Fruit fly (Drosophila melanogaster) whole organism, embryonic: Measurements from ENCODE around the gene XRCC1.

Experiments used
- Atf3 ChIP-seq: fragments of 200-800 bp; sonication (Bioruptor generic); optimal IDR thresholded peaks from 3 replicates; lab custom pipeline; 2016; ENCODE audit warnings: missing biosample characterization, missing genetic modification characterization
- Bdp1 ChIP-seq: fragments of 200-800 bp; sonication (Bioruptor generic); optimal IDR thresholded peaks from 3 replicates; lab custom pipeline; 2016; ENCODE audit warnings: missing biosample characterization, missing genetic modification characterization
- CG10654 ChIP-seq: fragments of 200-800 bp; sonication (Bioruptor generic); optimal IDR thresholded peaks from 2 replicates; lab custom pipeline; 2016; ENCODE audit warnings: missing biosample characterization, missing genetic modification characterization
- CG13123 ChIP-seq: fragments of 200-800 bp; sonication (Bioruptor generic); optimal IDR thresholded peaks from 2 replicates; lab custom pipeline; 2016; ENCODE audit warnings: missing biosample characterization, missing genetic modification characterization
- CG13624 ChIP-seq: fragments of 200-800 bp; sonication (Bioruptor generic); optimal IDR thresholded peaks from 2 replicates; lab custom pipeline; 2016; ENCODE audit warnings: missing biosample characterization, missing genetic modification characterization
- CG14965 ChIP-seq: fragments of 200-800 bp; sonication (Bioruptor generic); optimal IDR thresholded peaks from 2 replicates; lab custom pipeline; 2016; ENCODE audit warnings: missing biosample characterization, missing genetic modification characterization, borderline replicate concordance
- CG16815 ChIP-seq: fragments of 200-800 bp; sonication (Bioruptor generic); optimal IDR thresholded peaks from 3 replicates; lab custom pipeline; 2017; ENCODE audit warnings: missing biosample characterization, mild to moderate bottlenecking, missing genetic modification characterization
- CG18599 ChIP-seq: fragments of 200-800 bp; sonication (Bioruptor generic); optimal IDR thresholded peaks from 3 replicates; lab custom pipeline; 2017; ENCODE audit warnings: missing biosample characterization, missing genetic modification characterization, mild to moderate bottlenecking, moderate library complexity, missing genetic modification reagents
- CG2116 ChIP-seq: fragments of 200-800 bp; sonication (Bioruptor generic); optimal IDR thresholded peaks from 3 replicates; lab custom pipeline; 2018; ENCODE audit warnings: missing biosample characterization, mild to moderate bottlenecking, missing genetic modification characterization
- CG2120 ChIP-seq: fragments of 200-800 bp; sonication (Bioruptor generic); optimal IDR thresholded peaks from 3 replicates; lab custom pipeline; 2016; ENCODE audit warnings: missing biosample characterization, missing genetic modification characterization
- CG30403 ChIP-seq: fragments of 200-800 bp; sonication (Bioruptor generic); optimal IDR thresholded peaks from 3 replicates; lab custom pipeline; 2016; ENCODE audit warnings: missing biosample characterization, missing genetic modification characterization
- CG32532 ChIP-seq: fragments of 200-800 bp; sonication (Bioruptor generic); IDR thresholded peaks from 2 replicates; pipeline ENCODE4 v1.3.6; 2022; ENCODE audit warnings: missing biosample characterization, missing genetic modification characterization
- CG43689 ChIP-seq: fragments of 200-800 bp; sonication (Bioruptor generic); IDR thresholded peaks from 2 replicates; pipeline ENCODE4 v1.3.6; 2022; ENCODE audit warnings: missing biosample characterization, missing genetic modification characterization
- CG4854 ChIP-seq: fragments of 200-800 bp; sonication (Bioruptor generic); optimal IDR thresholded peaks from 2 replicates; lab custom pipeline; 2016; ENCODE audit warnings: missing biosample characterization, missing genetic modification characterization, inconsistent platforms
- CG7745 ChIP-seq: fragments of 200-800 bp; sonication (Bioruptor generic); optimal IDR thresholded peaks from 2 replicates; lab custom pipeline; 2018; ENCODE audit warnings: missing biosample characterization, mild to moderate bottlenecking, missing genetic modification characterization, moderate library complexity
- CG7928 ChIP-seq: fragments of 200-800 bp; sonication (Bioruptor generic); optimal IDR thresholded peaks from 2 replicates; lab custom pipeline; 2017; ENCODE audit warnings: missing biosample characterization, mild to moderate bottlenecking, missing genetic modification characterization
- CG8359 ChIP-seq: fragments of 200-800 bp; sonication (Bioruptor generic); optimal IDR thresholded peaks from 2 replicates; lab custom pipeline; 2017; ENCODE audit warnings: missing biosample characterization, mild to moderate bottlenecking, missing genetic modification characterization, borderline replicate concordance
- CG9437 ChIP-seq: fragments of 200-800 bp; sonication (Bioruptor generic); optimal IDR thresholded peaks from 2 replicates; lab custom pipeline; 2018; ENCODE audit warnings: missing biosample characterization, mild to moderate bottlenecking, missing genetic modification characterization
- CG9797 ChIP-seq: fragments of 200-800 bp; sonication (Bioruptor generic); optimal IDR thresholded peaks from 3 replicates; lab custom pipeline; 2018; ENCODE audit warnings: missing biosample characterization, mild to moderate bottlenecking, missing genetic modification characterization
- Hey ChIP-seq: fragments of 200-800 bp; sonication (Bioruptor generic); optimal IDR thresholded peaks from 3 replicates; lab custom pipeline; 2018; ENCODE audit warnings: missing biosample characterization, mild to moderate bottlenecking, missing genetic modification characterization
- Hr78 ChIP-seq, 2 experiments: fragments of 200-800 bp in 1 of 2; fragments of >200 bp in 1 of 2; sonication (Bioruptor generic) in 1 of 2; optimal IDR thresholded peaks; 2 replicates each; lab custom pipeline; 2017 to 2019; ENCODE audit warnings: missing biosample characterization in 2 of 2, missing genetic modification characterization in 2 of 2, mild to moderate bottlenecking in 1 of 2, moderate library complexity in 1 of 2
- Lhr ChIP-seq: fragments of 200-800 bp; sonication (Bioruptor generic); optimal IDR thresholded peaks from 3 replicates; lab custom pipeline; 2017; ENCODE audit warnings: mild to moderate bottlenecking, missing biosample characterization, missing genetic modification reagents, missing genetic modification characterization
- Max ChIP-seq: fragments of 200-800 bp; sonication (Bioruptor generic); optimal IDR thresholded peaks from 2 replicates; lab custom pipeline; 2016; ENCODE audit warnings: missing biosample characterization, mild to moderate bottlenecking, missing genetic modification characterization
- NC2β ChIP-seq: fragments of 200-800 bp; sonication (Bioruptor generic); optimal IDR thresholded peaks from 2 replicates; lab custom pipeline; 2016; ENCODE audit warnings: missing biosample characterization, missing genetic modification characterization
- Oli ChIP-seq: fragments of 200-800 bp; sonication (Bioruptor generic); optimal IDR thresholded peaks from 2 replicates; lab custom pipeline; 2018; ENCODE audit warnings: missing biosample characterization, mild to moderate bottlenecking, missing genetic modification characterization, moderate library complexity
- Opbp ChIP-seq: fragments of 200-800 bp; sonication (Bioruptor generic); IDR thresholded peaks from 3 replicates; pipeline ENCODE4 v1.3.6; 2022; ENCODE audit warnings: missing biosample characterization, missing genetic modification characterization; ENCODE audit not compliant: partially characterized antibody
- Optix ChIP-seq: fragments of 200-800 bp; sonication (Bioruptor generic); IDR thresholded peaks from 3 replicates; pipeline ENCODE4 v1.3.6; 2022; ENCODE audit warnings: missing biosample characterization, missing genetic modification characterization
- Poxn ChIP-seq: fragments of 200-800 bp; sonication (Bioruptor generic); IDR thresholded peaks from 2 replicates; pipeline ENCODE4 v1.3.6; 2022; ENCODE audit warnings: missing biosample characterization, missing genetic modification characterization
- Ravus ChIP-seq: fragments of 200-800 bp; sonication (Bioruptor generic); IDR thresholded peaks from 2 replicates; pipeline ENCODE4 v1.3.6; 2022; ENCODE audit warnings: missing biosample characterization, missing genetic modification characterization
- Rfx ChIP-seq: fragments of 200-800 bp; sonication (Bioruptor generic); IDR thresholded peaks from 2 replicates; pipeline ENCODE4 v1.3.6; 2022; ENCODE audit warnings: missing biosample characterization, missing genetic modification characterization
- Rx ChIP-seq: fragments of 200-800 bp; sonication (Bioruptor generic); IDR thresholded peaks from 2 replicates; pipeline ENCODE4 v1.3.6; 2022; ENCODE audit warnings: missing biosample characterization, missing genetic modification characterization
- Sry-δ ChIP-seq: fragments of 200-800 bp; sonication (Bioruptor generic); optimal IDR thresholded peaks from 2 replicates; lab custom pipeline; 2016; ENCODE audit warnings: missing biosample characterization, missing genetic modification characterization
- ash1 ChIP-seq: fragments of 200-800 bp; sonication (Bioruptor generic); optimal IDR thresholded peaks from 2 replicates; lab custom pipeline; 2018; ENCODE audit warnings: missing biosample characterization, mild to moderate bottlenecking, missing genetic modification characterization
- cwo ChIP-seq: fragments of 200-800 bp; sonication (Bioruptor generic); optimal IDR thresholded peaks from 3 replicates; lab custom pipeline; 2017; ENCODE audit warnings: missing biosample characterization, missing genetic modification characterization, mild to moderate bottlenecking, moderate library complexity, missing genetic modification reagents
- fd102C ChIP-seq: fragments of 200-800 bp; sonication (Bioruptor generic); optimal IDR thresholded peaks from 2 replicates; lab custom pipeline; 2018; ENCODE audit warnings: missing biosample characterization, mild to moderate bottlenecking, missing genetic modification characterization, moderate library complexity
- ftz-f1 ChIP-seq: fragments of 200-800 bp; sonication (Bioruptor generic); optimal IDR thresholded peaks from 2 replicates; lab custom pipeline; 2016; ENCODE audit warnings: missing biosample characterization, missing genetic modification characterization
- gfzf ChIP-seq: fragments of 200-800 bp; sonication (Bioruptor generic); optimal IDR thresholded peaks from 2 replicates; lab custom pipeline; 2016; ENCODE audit warnings: missing biosample characterization, mild to moderate bottlenecking, missing genetic modification characterization, moderate library complexity
- hkb ChIP-seq, 2 experiments: fragments of 200-800 bp in 1 of 2; fragments of >200 bp in 1 of 2; sonication (Bioruptor generic) in 1 of 2; IDR thresholded peaks in 1 of 2; optimal IDR thresholded peaks in 1 of 2; 2 replicates each; pipeline versions ENCODE4 v1.3.6 to Lab custom; 2017 to 2022; ENCODE audit warnings: missing biosample characterization in 1 of 2, missing genetic modification characterization in 1 of 2
- ind ChIP-seq: fragments of 200-800 bp; sonication (Bioruptor generic); optimal IDR thresholded peaks from 3 replicates; lab custom pipeline; 2016; ENCODE audit warnings: missing biosample characterization, missing genetic modification characterization
- inv ChIP-seq: fragments of 200-800 bp; sonication (Bioruptor generic); IDR thresholded peaks from 2 replicates; pipeline ENCODE4 v1.3.6; 2022; ENCODE audit warnings: missing biosample characterization, missing genetic modification characterization; ENCODE audit not compliant: partially characterized antibody
- nerfin-1 ChIP-seq: fragments of 200-800 bp; sonication (Bioruptor generic); optimal IDR thresholded peaks from 3 replicates; lab custom pipeline; 2019; ENCODE audit warnings: missing biosample characterization, mild to moderate bottlenecking, missing genetic modification characterization, moderate library complexity
- pfk ChIP-seq: fragments of 200-800 bp; sonication (Bioruptor generic); optimal IDR thresholded peaks from 2 replicates; lab custom pipeline; 2018; ENCODE audit warnings: missing biosample characterization, mild to moderate bottlenecking, missing genetic modification characterization, moderate library complexity
- pho ChIP-seq: fragments of 200-800 bp; sonication (Bioruptor generic); optimal IDR thresholded peaks from 2 replicates; lab custom pipeline; 2016; ENCODE audit warnings: missing biosample characterization, missing genetic modification characterization
- pnt ChIP-seq: fragments of 200-800 bp; sonication (Bioruptor generic); optimal IDR thresholded peaks from 3 replicates; lab custom pipeline; 2016; ENCODE audit warnings: missing biosample characterization, missing genetic modification characterization
- pum ChIP-seq: fragments of 200-800 bp; sonication (Bioruptor generic); optimal IDR thresholded peaks from 2 replicates; lab custom pipeline; 2016; ENCODE audit warnings: missing biosample characterization, missing genetic modification characterization
- pzg ChIP-seq: fragments of 200-800 bp; sonication (Bioruptor generic); optimal IDR thresholded peaks from 3 replicates; lab custom pipeline; 2018; ENCODE audit warnings: missing biosample characterization, mild to moderate bottlenecking, missing genetic modification characterization, moderate library complexity
- ranshi ChIP-seq: fragments of 200-800 bp; sonication (Bioruptor generic); IDR thresholded peaks from 2 replicates; pipeline ENCODE4 v1.3.6; 2022; ENCODE audit warnings: missing biosample characterization, missing genetic modification characterization
- stc ChIP-seq: fragments of 200-800 bp; sonication (Bioruptor generic); IDR thresholded peaks from 2 replicates; pipeline ENCODE4 v1.3.6; 2022; ENCODE audit warnings: missing biosample characterization, missing genetic modification characterization
- trem ChIP-seq: fragments of 200-800 bp; optimal IDR thresholded peaks from 3 replicates; lab custom pipeline; 2019; ENCODE audit warnings: missing biosample characterization, mild to moderate bottlenecking, missing genetic modification characterization, moderate library complexity
- zf30C ChIP-seq: fragments of 200-800 bp; sonication (Bioruptor generic); optimal IDR thresholded peaks from 3 replicates; lab custom pipeline; 2018; ENCODE audit warnings: missing biosample characterization, mild to moderate bottlenecking, missing genetic modification characterization

Gene XRCC1

DNA sequence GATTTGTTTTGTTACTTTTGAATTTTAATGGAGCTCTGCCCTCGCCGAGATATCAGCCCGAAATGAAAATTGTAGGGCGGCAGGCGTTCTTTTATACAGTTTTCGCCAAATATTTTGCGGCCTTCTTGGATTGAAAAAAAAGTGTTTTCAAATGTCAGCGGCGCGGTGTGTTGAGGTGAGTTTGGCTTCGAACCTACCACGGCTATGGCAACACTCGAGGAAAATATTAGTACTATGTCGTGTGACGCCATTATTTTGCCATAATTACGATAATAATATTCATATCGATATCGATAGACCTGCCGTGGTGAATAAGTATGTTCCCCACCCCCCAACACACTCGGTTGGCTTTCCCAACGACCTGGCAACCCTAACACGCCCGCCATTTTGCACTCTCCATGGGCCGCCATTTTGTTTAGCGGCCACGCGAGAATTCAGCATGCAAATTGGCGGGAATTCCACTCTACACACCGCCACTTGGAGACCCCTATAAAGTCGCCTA, 17.8 kb upstream of the XRCC1 start, which contains the start of the genes TrxT and dhd (continued):
- TF ChIP-seq CG7745 (tag; lab: Kevin White, UChicago) (no peak), CG2116 (GFP tag; lab: Kevin White, UChicago) (peak; percentile 42), Atf3 (GFP tag; lab: Kevin White, UChicago) (no peak), Sry-δ (GFP tag; lab: Kevin White, UChicago) (peak; percentile 63), Ravus (GFP tag; lab: Robert Waterston, UW) (no peak), Poxn (GFP tag; lab: Robert Waterston, UW) (no peak), hkb (optimal IDR thresholded peaks at IDR 0.05; lab: Kevin White, UChicago) (no peak), hkb (GFP tag; IDR thresholded peaks at IDR 0.05; lab: Robert Waterston, UW) (peak; percentile 40; the same call in 1 of the 2 replicates), CG8359 (GFP tag; lab: Kevin White, UChicago) (no peak), pum (GFP tag; lab: Kevin White, UChicago) (no peak), ranshi (GFP tag; lab: Robert Waterston, UW) (peak; percentile 19; the same call in 1 of the 2 replicates), Hr78 (GFP tag; optimal IDR thresholded peaks at IDR 0.05; lab: Kevin White, UChicago) (no peak), pho (GFP tag; lab: Kevin White, UChicago) (peak; percentile 17), Lhr (peak; percentile 50), ftz-f1 (GFP tag; lab: Kevin White, UChicago) (no peak), CG13123 (GFP tag; lab: Kevin White, UChicago) (no peak), Opbp (GFP tag; lab: Robert Waterston, UW) (peak; percentile 64; the same call in 2 of the 3 replicates), CG32532 (GFP tag; lab: Robert Waterston, UW) (peak; percentile 57; the same call in 1 of the 2 replicates), stc (GFP tag; lab: Robert Waterston, UW) (no peak), CG30403 (GFP tag; lab: Kevin White, UChicago) (no peak), CG4854 (GFP tag; lab: Kevin White, UChicago) (no peak), gfzf (peak; percentile 3), ind (GFP tag; lab: Kevin White, UChicago) (peak; percentile 9), pzg (GFP tag; lab: Kevin White, UChicago) (peak; percentile 69), CG9437 (GFP tag; lab: Kevin White, UChicago) (no peak), pfk (GFP tag; lab: Kevin White, UChicago) (no peak), nerfin-1 (tag; lab: Kevin White, UChicago) (peak; percentile 1), Rfx (GFP tag; lab: Robert Waterston, UW) (peak; percentile 64), CG2120 (GFP tag; lab: Kevin White, UChicago) (peak; percentile 40), CG43689 (GFP tag; lab: Robert Waterston, UW) (no peak), Bdp1 (GFP tag; lab: Kevin White, UChicago) (no peak), Rx (GFP tag; lab: Robert Waterston, UW) (no peak), CG9797 (no peak), CG14965 (GFP tag; lab: Kevin White, UChicago) (no peak), CG7928 (GFP tag; lab: Kevin White, UChicago) (no peak), Max (GFP tag; lab: Kevin White, UChicago) (peak; percentile 6), Optix (GFP tag; lab: Robert Waterston, UW) (no peak), zf30C (GFP tag; lab: Kevin White, UChicago) (no peak), cwo (GFP tag; lab: Kevin White, UChicago) (no peak), fd102C (GFP tag; lab: Kevin White, UChicago) (no peak), CG13624 (GFP tag; lab: Kevin White, UChicago) (peak; percentile 45), Oli (tag; lab: Kevin White, UChicago) (no peak), CG16815 (GFP tag; lab: Kevin White, UChicago) (no peak), pnt (GFP tag; lab: Kevin White, UChicago) (no peak), inv (GFP tag; lab: Robert Waterston, UW) (no peak), CG18599 (no peak), Hey (tag; lab: Kevin White, UChicago) (no peak), NC2β (GFP tag; lab: Kevin White, UChicago) (peak; percentile 19), trem (tag; lab: Kevin White, UChicago) (peak; percentile 15), CG10654 (GFP tag; lab: Kevin White, UChicago) (no peak), ash1 (GFP tag; lab: Kevin White, UChicago) (no peak)
